Worm (Caenorhabditis elegans): Measurements from ENCODE around the gene T27E4.1.

T27E4.1 gene

DNA sequence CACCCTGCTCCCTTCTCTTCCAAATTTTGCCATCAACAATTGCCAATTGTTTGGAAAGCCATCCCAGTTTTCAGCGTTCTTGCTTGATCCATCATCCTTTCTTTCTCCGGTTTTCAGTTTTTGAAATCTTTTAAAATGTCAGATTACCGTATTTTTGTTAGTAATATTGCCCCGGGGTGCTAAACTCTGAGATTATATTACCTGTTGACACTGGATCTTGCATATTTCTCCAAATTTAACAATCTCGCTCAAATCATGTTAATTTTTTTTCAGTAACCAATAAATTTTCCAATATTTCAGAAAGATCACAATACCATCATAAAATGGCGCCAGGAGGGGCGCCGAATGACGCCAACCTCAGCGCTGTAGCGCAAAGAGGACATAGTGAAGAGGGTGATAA, 20.3 kb downstream of the T27E4.1 start, which contains the start of gene F21C10.7 (continued):
- TF ChIP-seq mel-28 (tag; optimal IDR thresholded peaks at IDR 0.05; ENCODE audit: borderline replicate concordance): no peak

DNA sequence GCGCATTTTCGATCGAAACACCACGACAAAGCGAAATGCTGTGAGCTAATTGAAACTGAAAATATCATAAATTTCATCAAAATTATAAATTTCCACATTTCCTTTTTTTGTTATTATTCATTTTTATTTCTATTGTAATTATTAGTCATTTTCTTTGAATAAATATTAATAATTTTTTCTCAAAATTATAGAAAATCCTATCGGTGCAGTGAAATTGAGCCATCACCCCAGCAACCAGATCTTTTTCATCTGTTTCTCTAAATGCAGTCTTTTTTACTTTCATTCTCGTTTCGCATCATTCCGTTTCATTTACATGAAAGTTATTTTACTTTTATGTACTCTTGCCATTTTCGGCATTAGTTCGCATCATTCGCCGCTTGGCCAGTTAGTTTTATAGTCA, 29.9 kb downstream of the T27E4.1 start, which contains the start of gene F21C10.13:
F21C10.13 (plus strand) TSS at position 301 of the 400 bp plus-strand sequence.
- TF ChIP-seq nhr-27 (tag; optimal IDR thresholded peaks at IDR 0.05) (no peak), ama-1 (optimal IDR thresholded peaks at IDR 0.05) (no peak), ama-1 (GFP tag; optimal IDR thresholded peaks at IDR 0.05) (no peak), madf-3 (GFP tag; IDR thresholded peaks at IDR 0.05) (no peak), let-526 (GFP tag; IDR thresholded peaks at IDR 0.05) (no peak), F55B11.4 (tag; optimal IDR thresholded peaks at IDR 0.05; ENCODE audit: borderline replicate concordance, insufficient read depth) (no peak), egl-44 (GFP tag; IDR thresholded peaks at IDR 0.05) (no peak), lin-54 (GFP tag; optimal IDR thresholded peaks at IDR 0.05) (no peak), F57C9.4 (tag; optimal IDR thresholded peaks at IDR 0.05) (no peak), hmg-20 (GFP tag; IDR thresholded peaks at IDR 0.05) (no peak), attf-5 (GFP tag; optimal IDR thresholded peaks at IDR 0.05) (no peak), hlh-12 (tag; optimal IDR thresholded peaks at IDR 0.05) (no peak), nhr-179 (tag; optimal IDR thresholded peaks at IDR 0.05) (no peak), bed-1 (GFP tag; IDR thresholded peaks at IDR 0.05) (no peak), sdz-38 (tag; optimal IDR thresholded peaks at IDR 0.05) (no peak)

DNA sequence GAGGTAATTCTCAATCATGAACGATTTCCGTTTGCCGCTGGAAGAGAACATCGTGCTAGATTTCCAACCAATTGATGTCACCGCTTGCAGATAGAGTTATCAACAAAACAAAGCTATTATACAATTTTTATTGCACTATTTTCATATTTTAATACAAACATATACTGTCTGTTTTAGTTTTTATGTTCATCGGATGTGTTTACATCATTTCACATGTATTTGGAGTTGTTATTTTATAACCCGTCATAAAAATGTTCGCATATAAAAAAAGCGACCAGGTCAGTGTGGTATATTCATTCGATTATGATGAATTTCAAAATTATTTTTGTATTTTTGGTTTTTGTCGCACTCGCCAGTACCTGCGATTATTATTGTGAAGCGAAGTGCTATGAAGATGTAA, 31.0 kb downstream of the T27E4.1 start, which contains the start of gene F21C10.11:
F21C10.11 (plus strand) TSS at position 301 of the 400 bp plus-strand sequence.
- TF ChIP-seq T07F8.4 (tag; optimal IDR thresholded peaks at IDR 0.05) (no peak), dpl-1 (GFP tag; optimal IDR thresholded peaks at IDR 0.05) (no peak), nfyb-1 (GFP tag; IDR thresholded peaks at IDR 0.05) (no peak), dpff-1 (tag; optimal IDR thresholded peaks at IDR 0.05) (no peak), akir-1 (GFP tag; optimal IDR thresholded peaks at IDR 0.05) (no peak), somi-1 (GFP tag; optimal IDR thresholded peaks at IDR 0.05) (no peak), atf-7 (tag; optimal IDR thresholded peaks at IDR 0.05) (no peak), mes-4 (tag; optimal IDR thresholded peaks at IDR 0.05) (no peak), ZK185.1 (tag; optimal IDR thresholded peaks at IDR 0.05; ENCODE audit: poor library complexity, severe bottlenecking) (no peak), ceh-100 (GFP tag; IDR thresholded peaks at IDR 0.05) (no peak), lsl-1 (GFP tag; optimal IDR thresholded peaks at IDR 0.05) (no peak), B0035.1 (tag; optimal IDR thresholded peaks at IDR 0.05) (no peak), let-526 (GFP tag; IDR thresholded peaks at IDR 0.05) (no peak), F52B5.7 (tag; optimal IDR thresholded peaks at IDR 0.05) (no peak), F39B2.1 (GFP tag; IDR thresholded peaks at IDR 0.05) (no peak), aptf-2 (GFP tag; conservative IDR thresholded peaks at IDR 0.05) (no peak)

ce11 chrV:9124180-9124579, 32.0 kb downstream of the T27E4.1 start, which contains the start of gene F21C10.6:
F21C10.6 (plus strand) TSS chrV:9124480.
- TF ChIP-seq ceh-40 (GFP tag; IDR thresholded peaks at IDR 0.05): no peak
- TF ChIP-seq B0019.2 (GFP tag; conservative IDR thresholded peaks at IDR 0.05): no peak
- no peak for TF ChIP-seq hlh-26 (GFP tag; conservative IDR thresholded peaks at IDR 0.05)
- TF ChIP-seq egrh-3 (GFP tag; IDR thresholded peaks at IDR 0.05): no peak
- no peak for TF ChIP-seq tbx-9 (tag; optimal IDR thresholded peaks at IDR 0.05; ENCODE audit: borderline replicate concordance)
- no peak for TF ChIP-seq ceh-27 (GFP tag; optimal IDR thresholded peaks at IDR 0.05)
- TF ChIP-seq ccch-3 (GFP tag; optimal IDR thresholded peaks at IDR 0.05): no peak
- TF ChIP-seq ceh-79 (tag; optimal IDR thresholded peaks at IDR 0.05): no peak

Measured in whole organism, young adult.